Worm (Caenorhabditis elegans) whole organism, young adult: Measurements from ENCODE around the gene C45B2.8.

Experiments used
- B0336.3 ChIP-seq: fragments of 200-800 bp; sonication (Bioruptor generic); IDR thresholded peaks from 2 replicates; pipeline ENCODE4 v1.3.6; 2022; ENCODE audit warnings: missing genetic modification characterization, missing compliant biosample characterization
- C06A6.2 ChIP-seq: fragments of 200-800 bp; sonication (Bioruptor generic); conservative IDR thresholded peaks from 2 replicates; pipeline ENCODE4 v1.3.6; 2022; ENCODE audit warnings: missing genetic modification characterization, missing compliant biosample characterization
- D2030.7 ChIP-seq: fragments of 200-800 bp; sonication (Bioruptor generic); IDR thresholded peaks from 2 replicates; pipeline ENCODE4 v1.3.6; 2022; ENCODE audit warnings: missing genetic modification reagents, missing genetic modification characterization, missing compliant biosample characterization
- F33H1.4 ChIP-seq: fragments of 200-800 bp; sonication (Bioruptor generic); IDR thresholded peaks from 2 replicates; pipeline ENCODE4 v1.3.6; 2022; ENCODE audit warnings: missing genetic modification reagents, missing genetic modification characterization, missing compliant biosample characterization
- F52B5.7 ChIP-seq: sonication (generic microtip); optimal IDR thresholded peaks from 2 replicates; lab custom pipeline; 2016; ENCODE audit warnings: mild to moderate bottlenecking, missing genetic modification characterization, missing compliant biosample characterization
- F57A8.1 ChIP-seq: fragments of 200-800 bp; sonication (Bioruptor generic); optimal IDR thresholded peaks from 2 replicates; lab custom pipeline; 2018; ENCODE audit warnings: mild to moderate bottlenecking, missing genetic modification characterization, moderate library complexity, missing compliant biosample characterization
- K11D2.4 ChIP-seq: fragments of 200-800 bp; sonication (Bioruptor generic); IDR thresholded peaks from 2 replicates; pipeline ENCODE4 v1.3.6; 2022; ENCODE audit warnings: missing genetic modification reagents, missing genetic modification characterization, missing compliant biosample characterization
- K12H6.12 ChIP-seq: fragments of 200-800 bp; sonication (Bioruptor generic); optimal IDR thresholded peaks from 2 replicates; lab custom pipeline; 2018; ENCODE audit warnings: mild to moderate bottlenecking, missing genetic modification characterization, missing compliant biosample characterization
- ama-1 ChIP-seq, 3 experiments: fragments of 150-350 bp in 1 of 3; sonication (generic microtip) in 2 of 3; optimal IDR thresholded peaks; 2 replicates each; lab custom pipeline; 2014 to 2018; ENCODE audit warnings: missing biosample characterization in 2 of 3, missing genetic modification characterization in 2 of 3, missing genetic modification reagents in 2 of 3
- aptf-3 ChIP-seq: fragments of 200-800 bp; sonication (Bioruptor generic); IDR thresholded peaks from 2 replicates; pipeline ENCODE4 v1.3.6; 2022; ENCODE audit warnings: missing genetic modification characterization, missing compliant biosample characterization
- attf-5 ChIP-seq: fragments of 200-800 bp; sonication (Bioruptor generic); optimal IDR thresholded peaks from 2 replicates; lab custom pipeline; 2018; ENCODE audit warnings: mild to moderate bottlenecking, missing genetic modification characterization, missing compliant biosample characterization
- attf-6 ChIP-seq: fragments of 200-800 bp; sonication (Bioruptor generic); IDR thresholded peaks from 2 replicates; pipeline ENCODE4 v1.3.6; 2022; ENCODE audit warnings: missing genetic modification reagents, missing genetic modification characterization, missing compliant biosample characterization
- bed-2 ChIP-seq: fragments of 200-800 bp; sonication (Bioruptor generic); IDR thresholded peaks from 2 replicates; pipeline ENCODE4 v1.3.6; 2022; ENCODE audit warnings: missing genetic modification reagents, missing genetic modification characterization, missing compliant biosample characterization
- cebp-1 ChIP-seq, 2 experiments: fragments of 200-800 bp in 1 of 2; sonication (Bioruptor generic) in 1 of 2; sonication (generic microtip) in 1 of 2; IDR thresholded peaks in 1 of 2; optimal IDR thresholded peaks in 1 of 2; 2 replicates each; pipeline versions ENCODE4 v1.3.6 to Lab custom; 2017 to 2022; ENCODE audit warnings: missing compliant biosample characterization in 2 of 2, missing genetic modification characterization in 2 of 2, mild to moderate bottlenecking in 1 of 2, missing genetic modification reagents in 1 of 2, moderate library complexity in 1 of 2
- ceh-40 ChIP-seq: fragments of 200-800 bp; sonication (Bioruptor generic); IDR thresholded peaks from 2 replicates; pipeline ENCODE4 v1.3.6; 2022; ENCODE audit warnings: missing genetic modification characterization, missing compliant biosample characterization
- ceh-58 ChIP-seq: fragments of 200-800 bp; sonication (Bioruptor generic); IDR thresholded peaks from 2 replicates; pipeline ENCODE4 v1.3.6; 2022; ENCODE audit warnings: missing genetic modification characterization, missing compliant biosample characterization
- die-1 ChIP-seq: sonication (generic microtip); optimal IDR thresholded peaks from 2 replicates; lab custom pipeline; 2016; ENCODE audit warnings: missing genotype, mild to moderate bottlenecking, missing genetic modification characterization, missing compliant biosample characterization
- efl-1 ChIP-seq: fragments of 150-350 bp; optimal IDR thresholded peaks from 2 replicates; lab custom pipeline; 2014; ENCODE audit warnings: missing biosample characterization, missing genetic modification reagents, missing genetic modification characterization
- fkh-3 ChIP-seq: sonication (generic microtip); optimal IDR thresholded peaks from 2 replicates; lab custom pipeline; 2016; ENCODE audit warnings: mild to moderate bottlenecking, missing genetic modification characterization, missing compliant biosample characterization
- hmg-1.2 ChIP-seq: fragments of 200-800 bp; sonication (Bioruptor generic); IDR thresholded peaks from 2 replicates; pipeline ENCODE4 v1.3.6; 2022; ENCODE audit warnings: missing genetic modification reagents, missing genetic modification characterization, missing compliant biosample characterization
- hmg-20 ChIP-seq: fragments of 200-800 bp; sonication (Bioruptor generic); IDR thresholded peaks from 2 replicates; pipeline ENCODE4 v1.3.6; 2022; ENCODE audit warnings: missing genetic modification reagents, missing genetic modification characterization, missing compliant biosample characterization
- hrde-1 ChIP-seq: sonication (generic microtip); optimal IDR thresholded peaks from 2 replicates; lab custom pipeline; 2016; ENCODE audit warnings: missing genetic modification characterization, mild to moderate bottlenecking, missing compliant biosample characterization, moderate library complexity, missing genotype, missing genetic modification reagents, borderline replicate concordance
- hsf-1 ChIP-seq: fragments of 200-800 bp; sonication (Bioruptor generic); IDR thresholded peaks from 2 replicates; pipeline ENCODE4 v1.3.6; 2022; ENCODE audit warnings: missing genetic modification reagents, missing genetic modification characterization, missing compliant biosample characterization
- lin-40 ChIP-seq: sonication (generic microtip); optimal IDR thresholded peaks from 2 replicates; lab custom pipeline; 2016; ENCODE audit warnings: missing genetic modification characterization, mild to moderate bottlenecking, missing compliant biosample characterization, missing genotype, missing genetic modification reagents
- madf-3 ChIP-seq: fragments of 200-800 bp; sonication (Bioruptor generic); IDR thresholded peaks from 2 replicates; pipeline ENCODE4 v1.3.6; 2022; ENCODE audit warnings: missing genetic modification reagents, missing genetic modification characterization, missing compliant biosample characterization
- nfya-1 ChIP-seq: sonication (generic microtip); optimal IDR thresholded peaks from 2 replicates; lab custom pipeline; 2017; ENCODE audit warnings: antibody characterized with exemption, missing compliant biosample characterization, missing genetic modification characterization, borderline replicate concordance; ENCODE audit not compliant: insufficient read depth
- nfya-2 ChIP-seq: fragments of 200-800 bp; sonication (Bioruptor generic); IDR thresholded peaks from 2 replicates; pipeline ENCODE4 v1.3.6; 2022; ENCODE audit warnings: missing genetic modification reagents, missing genetic modification characterization, missing compliant biosample characterization
- nfyb-1 ChIP-seq: fragments of 200-800 bp; sonication (Bioruptor generic); IDR thresholded peaks from 2 replicates; pipeline ENCODE4 v1.3.6; 2022; ENCODE audit warnings: missing genetic modification reagents, missing genetic modification characterization, missing compliant biosample characterization
- nhr-179 ChIP-seq: sonication (generic microtip); optimal IDR thresholded peaks from 2 replicates; lab custom pipeline; 2016; ENCODE audit warnings: mild to moderate bottlenecking, missing genetic modification characterization, missing compliant biosample characterization
- rcor-1 ChIP-seq: fragments of 200-800 bp; sonication (Bioruptor generic); IDR thresholded peaks from 2 replicates; pipeline ENCODE4 v1.3.6; 2022; ENCODE audit warnings: missing genetic modification reagents, missing genetic modification characterization, missing compliant biosample characterization
- snpc-1.3 ChIP-seq: sonication (generic microtip); optimal IDR thresholded peaks from 2 replicates; lab custom pipeline; 2017; ENCODE audit warnings: missing genetic modification characterization, mild to moderate bottlenecking, missing compliant biosample characterization, antibody characterized with exemption, moderate library complexity, missing genotype, missing genetic modification reagents; ENCODE audit not compliant: insufficient read depth
- xnd-1 ChIP-seq: sonication (generic microtip); optimal IDR thresholded peaks from 2 replicates; lab custom pipeline; 2016; ENCODE audit warnings: missing genotype, missing genetic modification reagents, missing genetic modification characterization, missing compliant biosample characterization
- zfh-2 ChIP-seq: fragments of 200-800 bp; sonication (Bioruptor generic); conservative IDR thresholded peaks from 2 replicates; pipeline ENCODE4 v1.3.6; 2022; ENCODE audit warnings: missing genetic modification reagents, missing genetic modification characterization, missing compliant biosample characterization

The C45B2.8 gene

DNA sequence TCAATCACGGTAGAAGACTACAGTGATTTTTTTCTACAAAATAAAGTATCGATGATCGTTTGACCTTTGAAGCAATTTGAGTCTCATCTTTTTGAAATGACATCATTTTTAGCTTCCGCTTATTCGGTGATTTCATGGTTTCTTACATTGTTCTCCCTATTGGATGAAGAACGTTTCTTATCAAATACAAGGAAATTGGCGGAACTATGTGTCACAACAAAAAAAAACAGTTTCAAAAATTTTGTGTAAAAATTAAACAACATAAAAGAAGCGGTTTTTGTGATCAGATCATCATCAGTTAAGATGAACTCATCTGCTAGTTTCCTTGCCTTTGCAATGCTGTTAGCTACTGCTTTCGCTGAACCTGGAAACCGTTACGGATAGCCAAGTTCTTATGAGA lies at the start of gene C45B2.8:
TSS of gene C45B2.8 (plus strand) at position 301 of the 400 bp plus-strand sequence.
- TF ChIP-seq K11D2.4 (GFP tag; lab: Robert Waterston, UW) (no peak), fkh-3 (tag; lab: Kevin White, UChicago) (no peak), ceh-40 (GFP tag; lab: Robert Waterston, UW) (no peak), nhr-179 (tag; lab: Kevin White, UChicago) (no peak)

DNA sequence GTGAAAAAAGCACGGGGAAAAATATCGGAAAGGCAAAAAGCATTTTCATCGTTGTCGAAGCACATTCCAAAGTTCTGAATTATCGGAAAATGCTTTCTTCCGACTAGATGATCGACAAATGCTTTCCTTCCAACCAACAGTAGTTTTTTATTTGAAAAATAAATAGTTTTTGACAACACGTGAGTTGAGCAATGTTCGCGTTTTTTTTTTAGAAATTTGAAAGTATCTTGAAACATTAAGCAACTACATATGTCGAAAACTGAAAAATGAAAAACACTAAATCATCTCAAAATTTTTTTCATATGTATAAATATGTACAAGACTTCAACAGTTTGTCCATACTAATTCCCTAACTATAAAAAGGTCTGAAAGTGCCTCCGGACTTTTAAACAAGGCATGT lies 48.2 kb upstream of the C45B2.8 start, which contains the start of gene hsp-25:
TSS of gene hsp-25 (minus strand) at position 101 of the 400 bp plus-strand sequence.
- no peak for TF ChIP-seq hrde-1 (tag; lab: Kevin White, UChicago)
- no peak for TF ChIP-seq D2030.7
- TF ChIP-seq snpc-1.3 (tag; lab: Kevin White, UChicago), result no peak
- TF ChIP-seq die-1 (tag; lab: Kevin White, UChicago), result no peak
- TF ChIP-seq zfh-2 (GFP tag; lab: Robert Waterston, UW), result no peak
- no peak for TF ChIP-seq hsf-1 (GFP tag; lab: Robert Waterston, UW)
- no peak for TF ChIP-seq nfya-1
- no peak for TF ChIP-seq attf-6 (GFP tag; lab: Robert Waterston, UW)
- no peak for TF ChIP-seq aptf-3
- no peak for TF ChIP-seq ama-1 (optimal IDR thresholded peaks at IDR 0.05; lab: Kevin White, UChicago)
- no peak for TF ChIP-seq ama-1 (GFP tag; optimal IDR thresholded peaks at IDR 0.05; lab: Kevin White, UChicago)
- no peak for TF ChIP-seq nfyb-1 (GFP tag; lab: Robert Waterston, UW)
- no peak for TF ChIP-seq ceh-58 (GFP tag; lab: Robert Waterston, UW)
- TF ChIP-seq hmg-1.2, result no peak
- TF ChIP-seq K12H6.12 (tag; lab: Kevin White, UChicago), result no peak
- TF ChIP-seq hmg-20, result no peak
- no peak for TF ChIP-seq bed-2 (GFP tag; lab: Robert Waterston, UW)
- TF ChIP-seq ceh-40 (GFP tag; lab: Robert Waterston, UW), result no peak
- no peak for TF ChIP-seq xnd-1 (tag; lab: Kevin White, UChicago)
- no peak for TF ChIP-seq F52B5.7
- no peak for TF ChIP-seq cebp-1 (GFP tag; IDR thresholded peaks at IDR 0.05; lab: Robert Waterston, UW)
- no peak for TF ChIP-seq cebp-1 (tag; optimal IDR thresholded peaks at IDR 0.05; lab: Kevin White, UChicago)

DNA sequence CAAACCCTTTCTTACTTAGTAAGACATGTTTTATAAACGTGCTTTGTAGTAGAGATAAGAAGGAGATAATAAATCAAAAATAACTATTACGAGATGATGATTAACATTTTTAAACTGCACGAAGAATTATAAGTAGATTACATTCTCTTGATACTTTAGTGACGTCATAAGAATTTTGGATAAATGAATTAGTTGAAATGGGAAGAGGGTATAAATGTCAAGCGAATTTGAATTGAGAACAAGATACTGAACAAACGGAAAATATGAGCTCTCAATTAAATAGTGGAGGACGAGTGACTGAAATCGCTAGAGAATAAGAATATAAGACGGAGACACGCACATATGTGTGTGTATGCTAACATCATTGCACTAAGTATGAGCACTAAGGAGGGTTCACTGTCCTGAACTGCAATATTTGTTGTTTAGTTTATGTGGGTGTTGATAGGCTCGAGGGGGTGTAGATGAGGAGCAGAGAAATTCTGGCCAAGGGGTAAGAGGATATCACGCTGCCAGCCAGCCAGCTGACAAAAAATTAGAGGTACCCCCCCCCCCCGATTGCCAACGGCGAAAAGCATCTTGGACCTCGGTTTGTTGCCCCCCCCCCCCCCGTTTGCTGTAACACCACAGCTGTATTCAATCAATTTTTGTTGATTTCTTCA lies 47.2 kb upstream of the C45B2.8 start:
- TF ChIP-seq F57A8.1 (GFP tag; lab: Kevin White, UChicago) (no peak), efl-1 (GFP tag; lab: Kevin White, UChicago) (no peak), cebp-1 (GFP tag; IDR thresholded peaks at IDR 0.05; lab: Robert Waterston, UW) (no peak), cebp-1 (tag; optimal IDR thresholded peaks at IDR 0.05; lab: Kevin White, UChicago) (peak; percentile 25), lin-40 (tag; lab: Kevin White, UChicago) (no peak), B0336.3 (0 out of 2 replicates have a peak, but pooled peaks have one; percentile 35), rcor-1 (no peak), nfyb-1 (GFP tag; lab: Robert Waterston, UW) (peak; percentile 56; the same call in 1 of the 2 replicates), nfya-2 (no peak), attf-5 (GFP tag; lab: Kevin White, UChicago) (peak; percentile 20), die-1 (tag; lab: Kevin White, UChicago) (no peak), C06A6.2 (GFP tag; lab: Robert Waterston, UW) (no peak), zfh-2 (GFP tag; lab: Robert Waterston, UW) (peak; percentile 89)
- TF ChIP-seq, all 124 proteins: peak for 5

DNA sequence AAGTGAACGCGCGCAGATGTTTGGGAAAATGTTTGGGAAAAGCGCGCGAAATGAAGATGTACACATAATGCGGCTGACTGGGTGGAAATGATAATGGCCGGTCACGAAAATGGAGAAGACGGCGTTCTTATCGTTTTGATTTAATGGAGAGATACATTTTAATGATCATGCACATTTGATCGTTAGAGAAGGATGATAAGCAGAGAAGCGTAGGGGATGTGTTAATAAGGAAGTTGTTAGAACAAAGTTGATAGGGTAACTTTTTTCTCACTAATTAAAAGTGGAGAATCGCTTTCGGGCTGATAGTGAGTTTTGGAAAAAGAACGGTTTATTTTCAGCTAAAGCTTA lies 46.7 kb upstream of the C45B2.8 start:
- TF ChIP-seq madf-3, result 0 out of 2 replicates have a peak, but pooled peaks have one; percentile 15
- no peak for TF ChIP-seq F33H1.4 (GFP tag; lab: Robert Waterston, UW)
